Fruit fly (Drosophila melanogaster): ENCODE measurements around the gene NKCC.
A peak's percentile ranks its signal among the peaks of the same experiment; 100 is the strongest.

NKCC gene

dm6 chr3R:5485295-5485718 lies 17.2 kb downstream of the NKCC start, which contains the start of gene CG31550:
CG31550 (plus strand) TSS chr3R:5485543.
- TF ChIP-seq noc (tag; optimal IDR thresholded peaks at IDR 0.05), result peak; percentile 42

dm6 chr3R:5483488-5484109 lies 18.9 kb downstream of the NKCC start, which contains the start of gene ksr:
ksr (minus strand) TSS chr3R:5483906.
- TF ChIP-seq noc (tag; optimal IDR thresholded peaks at IDR 0.05), result no peak

dm6 chr3R:5482790-5483189 lies 19.7 kb downstream of the NKCC start:
- no peak for TF ChIP-seq noc (tag; optimal IDR thresholded peaks at IDR 0.05)

- TF ChIP-seq noc (tag; optimal IDR thresholded peaks at IDR 0.05), result no peak
Observed at dm6 chr3R:5474551-5474950, 28.0 kb downstream of the NKCC start, which contains the start of the genes CG45100, HDAC3 and Hcs. CG45100 (minus strand) TSS chr3R:5474600. HDAC3 (minus strand) TSS chr3R:5474600. Hcs (plus strand) TSS chr3R:5474899.

- TF ChIP-seq noc (tag; optimal IDR thresholded peaks at IDR 0.05), result peak; percentile 61
Observed at dm6 chr3R:5470586-5471283, 31.8 kb downstream of the NKCC start, which contains the start of the genes mRpL44 and Snr1. mRpL44 (minus strand) TSS chr3R:5470636. Snr1 (plus strand) TSS chr3R:5470926.

- TF ChIP-seq noc (tag; optimal IDR thresholded peaks at IDR 0.05), result no peak
Observed at dm6 chr3R:5467619-5468018, 34.9 kb downstream of the NKCC start, which contains the start of gene POLDIP2. POLDIP2 (plus strand) TSS chr3R:5467778.

- TF ChIP-seq noc (tag; optimal IDR thresholded peaks at IDR 0.05), result peak; percentile 53
Observed at dm6 chr3R:5466875-5467274, 35.6 kb downstream of the NKCC start, which contains the start of gene RpL35A. RpL35A (minus strand) TSS chr3R:5467101.

dm6 chr3R:5464481-5464880 lies 38.0 kb downstream of the NKCC start, which contains the start of gene PEK:
PEK (minus strand) TSS chr3R:5464753.
- TF ChIP-seq noc (tag; optimal IDR thresholded peaks at IDR 0.05), result no peak

- TF ChIP-seq noc (tag; optimal IDR thresholded peaks at IDR 0.05), result no peak
Observed at dm6 chr3R:5463199-5463949, 39.1 kb downstream of the NKCC start.

- TF ChIP-seq noc (tag; optimal IDR thresholded peaks at IDR 0.05), result no peak
Observed at dm6 chr3R:5458627-5459026, 43.9 kb downstream of the NKCC start.

dm6 chr3R:5454334-5454733 lies 48.2 kb downstream of the NKCC start:
- TF ChIP-seq noc (tag; optimal IDR thresholded peaks at IDR 0.05), result no peak
